Worm (Caenorhabditis elegans): ENCODE results near the gene srh-219.

Gene srh-219

ce11 chrV:15519845-15520244, 24.6 kb downstream of the srh-219 start:
- TF ChIP-seq zfh-2 (GFP tag; conservative IDR thresholded peaks at IDR 0.05) (no peak), xnd-1 (tag; optimal IDR thresholded peaks at IDR 0.05) (no peak), F52B5.7 (tag; optimal IDR thresholded peaks at IDR 0.05) (no peak), F10E7.11 (tag; optimal IDR thresholded peaks at IDR 0.05) (no peak), hmg-1.2 (GFP tag; IDR thresholded peaks at IDR 0.05) (no peak), lsy-27 (tag; optimal IDR thresholded peaks at IDR 0.05; ENCODE audit: borderline replicate concordance, insufficient read depth) (no peak)

ce11 chrV:15520398-15520797, 25.1 kb downstream of the srh-219 start:
- TF ChIP-seq egl-44 (GFP tag; IDR thresholded peaks at IDR 0.05): no peak
- TF ChIP-seq hrde-1 (tag; optimal IDR thresholded peaks at IDR 0.05; ENCODE audit: borderline replicate concordance): no peak
- no peak for TF ChIP-seq hlh-12 (tag; optimal IDR thresholded peaks at IDR 0.05)
- TF ChIP-seq atf-7 (tag; optimal IDR thresholded peaks at IDR 0.05): peak; percentile 15
- no peak for TF ChIP-seq sptf-2 (GFP tag; optimal IDR thresholded peaks at IDR 0.05)
- no peak for TF ChIP-seq ztf-22 (GFP tag; optimal IDR thresholded peaks at IDR 0.05)
- TF ChIP-seq nhr-90 (tag; optimal IDR thresholded peaks at IDR 0.05): no peak
- no peak for TF ChIP-seq ccch-3 (GFP tag; optimal IDR thresholded peaks at IDR 0.05)

ce11 chrV:15521920-15522319, 26.7 kb downstream of the srh-219 start, which contains the start of gene lgc-31:
lgc-31 (minus strand) TSS chrV:15522020.
- TF ChIP-seq ceh-40 (GFP tag; IDR thresholded peaks at IDR 0.05) (no peak), bed-1 (GFP tag; IDR thresholded peaks at IDR 0.05) (no peak), athp-1 (tag; optimal IDR thresholded peaks at IDR 0.05) (no peak), ceh-58 (GFP tag; IDR thresholded peaks at IDR 0.05) (no peak), F23B12.7 (tag; optimal IDR thresholded peaks at IDR 0.05; ENCODE audit: insufficient read depth) (no peak), ztf-25 (GFP tag; IDR thresholded peaks at IDR 0.05) (no peak), B0035.1 (tag; optimal IDR thresholded peaks at IDR 0.05) (no peak), lin-54 (GFP tag; optimal IDR thresholded peaks at IDR 0.05) (no peak), F10E7.11 (tag; optimal IDR thresholded peaks at IDR 0.05) (no peak), dox-1 (GFP tag; IDR thresholded peaks at IDR 0.05) (no peak)

ce11 chrV:15529069-15529468, 33.8 kb downstream of the srh-219 start, which contains the start of gene srh-276:
srh-276 (plus strand) TSS chrV:15529369.
- TF ChIP-seq egrh-3 (GFP tag; IDR thresholded peaks at IDR 0.05) (no peak), ceh-58 (GFP tag; IDR thresholded peaks at IDR 0.05) (no peak), athp-1 (tag; optimal IDR thresholded peaks at IDR 0.05) (no peak), Y56A3A.18 (GFP tag; IDR thresholded peaks at IDR 0.05) (no peak), unc-130 (GFP tag; optimal IDR thresholded peaks at IDR 0.05) (no peak), ztf-26 (tag; optimal IDR thresholded peaks at IDR 0.05) (no peak), ceh-40 (GFP tag; IDR thresholded peaks at IDR 0.05) (no peak), snpc-3.4 (tag; optimal IDR thresholded peaks at IDR 0.05) (no peak), B0019.2 (GFP tag; conservative IDR thresholded peaks at IDR 0.05) (no peak), let-607 (tag; optimal IDR thresholded peaks at IDR 0.05) (no peak), T26A5.8 (tag; optimal IDR thresholded peaks at IDR 0.05) (no peak), tbx-9 (tag; optimal IDR thresholded peaks at IDR 0.05; ENCODE audit: borderline replicate concordance) (no peak), ama-1 (optimal IDR thresholded peaks at IDR 0.05) (no peak), ama-1 (GFP tag; optimal IDR thresholded peaks at IDR 0.05) (no peak), akir-1 (GFP tag; optimal IDR thresholded peaks at IDR 0.05) (no peak)

Measured in whole organism, young adult.